ENCODE assay signal across 6 fruit fly cellular contexts in genomic region chr3L:3814010-3814833, dm6.
TF ChIP-seq lines count a peak whose summit lies in the region.

Scsalpha1 (plus strand) TSS chr3L:3814211.

- peak; percentile 27 to 35 for TF ChIP-seq CTCF in S2 (optimal IDR thresholded peaks at IDR 0.05; lab: Kevin White, UChicago)
- no peak for TF ChIP-seq CTCF in whole organism, embryonic (GFP tag; optimal IDR thresholded peaks at IDR 0.05; lab: Kevin White, UChicago)

TF ChIP-seq in whole organism, adult, 20 proteins besides CTCF, POLR2A, EP300 and RAD21 (continues in another document):
- peak; percentile 48 for TF ChIP-seq CG11617 (GFP tag; optimal IDR thresholded peaks at IDR 0.05; lab: Kevin White, UChicago)
- peak; percentile 23 for TF ChIP-seq tj (GFP tag; optimal IDR thresholded peaks at IDR 0.05; lab: Kevin White, UChicago)
- TF ChIP-seq pad (GFP tag; optimal IDR thresholded peaks at IDR 0.05; lab: Kevin White, UChicago): no peak
- no peak for TF ChIP-seq Clk (GFP tag; optimal IDR thresholded peaks at IDR 0.05; lab: Kevin White, UChicago)
- peak; percentile 53 for TF ChIP-seq CG1620 (GFP tag; optimal IDR thresholded peaks at IDR 0.05; lab: Kevin White, UChicago)
- peak; percentile 14 for TF ChIP-seq ovo (GFP tag; optimal IDR thresholded peaks at IDR 0.05; lab: Kevin White, UChicago)
- TF ChIP-seq CG7045 (GFP tag; optimal IDR thresholded peaks at IDR 0.05; lab: Kevin White, UChicago): peak; percentile 8
- peak; percentile 19 for TF ChIP-seq Crg-1 (GFP tag; optimal IDR thresholded peaks at IDR 0.05; lab: Kevin White, UChicago)
- TF ChIP-seq CG14711 (tag; optimal IDR thresholded peaks at IDR 0.05; lab: Kevin White, UChicago): no peak
- peak; percentile 73 for TF ChIP-seq cic (GFP tag; optimal IDR thresholded peaks at IDR 0.05; lab: Kevin White, UChicago)
- no peak for TF ChIP-seq CG5204 (GFP tag; optimal IDR thresholded peaks at IDR 0.05; lab: Kevin White, UChicago)
- TF ChIP-seq toe (GFP tag; optimal IDR thresholded peaks at IDR 0.05; lab: Kevin White, UChicago): no peak
- TF ChIP-seq Hr96 (GFP tag; optimal IDR thresholded peaks at IDR 0.05; lab: Kevin White, UChicago): no peak
- TF ChIP-seq bab1 (GFP tag; optimal IDR thresholded peaks at IDR 0.05; lab: Kevin White, UChicago): peak; percentile 31
- TF ChIP-seq Mnt (GFP tag; optimal IDR thresholded peaks at IDR 0.05; lab: Kevin White, UChicago): peak; percentile 65
- peak; percentile 4 for TF ChIP-seq CG7101 (tag; optimal IDR thresholded peaks at IDR 0.05; lab: Kevin White, UChicago)
- peak; percentile 76 for TF ChIP-seq CG12768 (GFP tag; optimal IDR thresholded peaks at IDR 0.05; lab: Kevin White, UChicago)
- no peak for TF ChIP-seq cnc (optimal IDR thresholded peaks at IDR 0.05; lab: Kevin White, UChicago)

TF ChIP-seq in whole organism, embryonic, 481 proteins besides CTCF, POLR2A, EP300 and RAD21 (continues in another document):
- no peak for TF ChIP-seq psq (GFP tag; optimal IDR thresholded peaks at IDR 0.05; lab: Kevin White, UChicago)
- TF ChIP-seq tin (GFP tag; optimal IDR thresholded peaks at IDR 0.05; lab: Kevin White, UChicago): no peak
- no peak for TF ChIP-seq CG14965 (GFP tag; optimal IDR thresholded peaks at IDR 0.05; lab: Kevin White, UChicago; ENCODE audit: borderline replicate concordance)
- no peak for TF ChIP-seq Hmr (GFP tag; optimal IDR thresholded peaks at IDR 0.05; lab: Kevin White, UChicago)
- no peak for TF ChIP-seq kah (GFP tag; optimal IDR thresholded peaks at IDR 0.05; lab: Kevin White, UChicago)
- TF ChIP-seq run (tag; optimal IDR thresholded peaks at IDR 0.05; lab: Kevin White, UChicago): no peak
- no peak for TF ChIP-seq CG31441 (GFP tag; IDR thresholded peaks at IDR 0.05; lab: Robert Waterston, UW)
- TF ChIP-seq jing (GFP tag; optimal IDR thresholded peaks at IDR 0.05; lab: Kevin White, UChicago): no peak
- TF ChIP-seq HLH4C (GFP tag; IDR thresholded peaks at IDR 0.05; lab: Robert Waterston, UW; ENCODE audit: partially characterized antibody): peak; percentile 99
- peak; percentile 22 for TF ChIP-seq CG1602 (GFP tag; optimal IDR thresholded peaks at IDR 0.05; lab: Kevin White, UChicago)
- peak; percentile 15 for TF ChIP-seq pb (GFP tag; optimal IDR thresholded peaks at IDR 0.05; lab: Kevin White, UChicago)
- TF ChIP-seq CG5245 (GFP tag; optimal IDR thresholded peaks at IDR 0.05; lab: Kevin White, UChicago): no peak
- TF ChIP-seq Kr (GFP tag; optimal IDR thresholded peaks at IDR 0.05; lab: Kevin White, UChicago): no peak
- TF ChIP-seq CG17328 (GFP tag; IDR thresholded peaks at IDR 0.05; lab: Robert Waterston, UW): peak; percentile 27; the same call in 1 of the 2 replicates
- TF ChIP-seq Antp (GFP tag; optimal IDR thresholded peaks at IDR 0.05; lab: Kevin White, UChicago): no peak
- TF ChIP-seq z (GFP tag; IDR thresholded peaks at IDR 0.05; lab: Robert Waterston, UW): no peak
- TF ChIP-seq CG14050 (GFP tag; IDR thresholded peaks at IDR 0.05; lab: Robert Waterston, UW): peak; percentile 54
- TF ChIP-seq Hand (GFP tag; optimal IDR thresholded peaks at IDR 0.05; lab: Kevin White, UChicago): peak; percentile 12
- TF ChIP-seq CG3726 (GFP tag; IDR thresholded peaks at IDR 0.05; lab: Robert Waterston, UW): no peak

TF ChIP-seq in whole organism, prepupa, 60 proteins besides CTCF, POLR2A, EP300 and RAD21 (continues in another document):
- TF ChIP-seq CG10631 (GFP tag; optimal IDR thresholded peaks at IDR 0.05; lab: Kevin White, UChicago) (no peak), achi (GFP tag; optimal IDR thresholded peaks at IDR 0.05; lab: Kevin White, UChicago) (no peak), dac (GFP tag; optimal IDR thresholded peaks at IDR 0.05; lab: Kevin White, UChicago) (peak; percentile 1), Hr39 (GFP tag; optimal IDR thresholded peaks at IDR 0.05; lab: Kevin White, UChicago) (peak; percentile 58), vri (GFP tag; optimal IDR thresholded peaks at IDR 0.05; lab: Kevin White, UChicago) (peak; percentile 61), CG8632 (GFP tag; optimal IDR thresholded peaks at IDR 0.05; lab: Kevin White, UChicago) (no peak), dsx (GFP tag; optimal IDR thresholded peaks at IDR 0.05; lab: Kevin White, UChicago; ENCODE audit: poor library complexity, severe bottlenecking) (no peak), esn (GFP tag; optimal IDR thresholded peaks at IDR 0.05; lab: Kevin White, UChicago) (peak; percentile 55), fkh (GFP tag; optimal IDR thresholded peaks at IDR 0.05; lab: Kevin White, UChicago) (peak; percentile 7), Lpt (GFP tag; optimal IDR thresholded peaks at IDR 0.05; lab: Kevin White, UChicago) (no peak), CG10669 (GFP tag; optimal IDR thresholded peaks at IDR 0.05; lab: Kevin White, UChicago) (no peak), fd85E (GFP tag; optimal IDR thresholded peaks at IDR 0.05; lab: Kevin White, UChicago) (no peak), CG8119 (GFP tag; IDR thresholded peaks at IDR 0.05; lab: Robert Waterston, UW) (peak; percentile 71), CG34406 (GFP tag; optimal IDR thresholded peaks at IDR 0.05; lab: Kevin White, UChicago) (peak; percentile 50), CG6276 (GFP tag; optimal IDR thresholded peaks at IDR 0.05; lab: Kevin White, UChicago) (no peak), CG6854 (GFP tag; optimal IDR thresholded peaks at IDR 0.05; lab: Kevin White, UChicago) (peak; percentile 35), Eip93F (GFP tag; optimal IDR thresholded peaks at IDR 0.05; lab: Kevin White, UChicago) (no peak), cyc (GFP tag; optimal IDR thresholded peaks at IDR 0.05; lab: Kevin White, UChicago) (no peak), CG1621 (tag; optimal IDR thresholded peaks at IDR 0.05; lab: Kevin White, UChicago) (no peak), CG16779 (tag; optimal IDR thresholded peaks at IDR 0.05; lab: Kevin White, UChicago) (no peak)

TF ChIP-seq in whole organism, pupa, 21 proteins besides CTCF, POLR2A, EP300 and RAD21:
- TF ChIP-seq CG14655 (GFP tag; optimal IDR thresholded peaks at IDR 0.05; lab: Kevin White, UChicago) (no peak), EcR (GFP tag; optimal IDR thresholded peaks at IDR 0.05; lab: Kevin White, UChicago) (peak; percentile 44), Ets98B (GFP tag; IDR thresholded peaks at IDR 0.05; lab: Robert Waterston, UW) (peak; percentile 61; the same call in 1 of the 2 replicates), CG12605 (GFP tag; IDR thresholded peaks at IDR 0.05; lab: Robert Waterston, UW) (no peak), CG9948 (tag; optimal IDR thresholded peaks at IDR 0.05; lab: Kevin White, UChicago) (no peak), CG15710 (tag; optimal IDR thresholded peaks at IDR 0.05; lab: Kevin White, UChicago) (peak; percentile 1), CG17806 (tag; optimal IDR thresholded peaks at IDR 0.05; lab: Kevin White, UChicago) (no peak), CG8159 (tag; optimal IDR thresholded peaks at IDR 0.05; lab: Kevin White, UChicago) (peak; percentile 18), CG13204 (GFP tag; optimal IDR thresholded peaks at IDR 0.05; lab: Kevin White, UChicago) (no peak), CG10348 (GFP tag; IDR thresholded peaks at IDR 0.05; lab: Robert Waterston, UW) (no peak), CG34367 (tag; optimal IDR thresholded peaks at IDR 0.05; lab: Kevin White, UChicago) (no peak), rn (GFP tag; IDR thresholded peaks at IDR 0.05; lab: Robert Waterston, UW) (no peak), Snoo (tag; optimal IDR thresholded peaks at IDR 0.05; lab: Kevin White, UChicago) (no peak), CG8301 (tag; optimal IDR thresholded peaks at IDR 0.05; lab: Kevin White, UChicago) (peak; percentile 27), gl (tag; optimal IDR thresholded peaks at IDR 0.05; lab: Kevin White, UChicago) (no peak), Pif1A (GFP tag; optimal IDR thresholded peaks at IDR 0.05; lab: Kevin White, UChicago) (no peak), D1 (tag; optimal IDR thresholded peaks at IDR 0.05; lab: Kevin White, UChicago) (no peak), CG32121 (GFP tag; IDR thresholded peaks at IDR 0.05; lab: Robert Waterston, UW) (peak; percentile 17; the same call in 1 of the 2 replicates), CG4496 (GFP tag; IDR thresholded peaks at IDR 0.05; lab: Robert Waterston, UW) (peak; percentile 67), Pif1B (GFP tag; optimal IDR thresholded peaks at IDR 0.05; lab: Kevin White, UChicago) (no peak), fd96Ca (GFP tag; IDR thresholded peaks at IDR 0.05; lab: Robert Waterston, UW) (peak; percentile 23; the same call in 2 of the 3 replicates)

TF ChIP-seq in whole organism, wandering third instar larva, 38 proteins besides CTCF, POLR2A, EP300 and RAD21 (continues in another document):
- peak; percentile 54 for TF ChIP-seq rgr (GFP tag; optimal IDR thresholded peaks at IDR 0.05; lab: Kevin White, UChicago)
- peak; percentile 65 for TF ChIP-seq Hnf4 (GFP tag; optimal IDR thresholded peaks at IDR 0.05; lab: Kevin White, UChicago)
- no peak for TF ChIP-seq tai (GFP tag; optimal IDR thresholded peaks at IDR 0.05; lab: Kevin White, UChicago)
- peak; percentile 16 for TF ChIP-seq Sp1 (GFP tag; optimal IDR thresholded peaks at IDR 0.05; lab: Kevin White, UChicago)
- peak; percentile 88 for TF ChIP-seq Hr83 (GFP tag; optimal IDR thresholded peaks at IDR 0.05; lab: Kevin White, UChicago; ENCODE audit: poor library complexity, severe bottlenecking)
- no peak for TF ChIP-seq usp (GFP tag; optimal IDR thresholded peaks at IDR 0.05; lab: Kevin White, UChicago)
- no peak for TF ChIP-seq Dif (GFP tag; optimal IDR thresholded peaks at IDR 0.05; lab: Kevin White, UChicago; ENCODE audit: partially characterized antibody)
- no peak for TF ChIP-seq h (GFP tag; optimal IDR thresholded peaks at IDR 0.05; lab: Kevin White, UChicago)
- no peak for TF ChIP-seq pan (optimal IDR thresholded peaks at IDR 0.05; lab: Kevin White, UChicago)
- no peak for TF ChIP-seq Dfd (GFP tag; optimal IDR thresholded peaks at IDR 0.05; lab: Kevin White, UChicago)
- TF ChIP-seq fru (GFP tag; optimal IDR thresholded peaks at IDR 0.05; lab: Kevin White, UChicago): no peak
- no peak for TF ChIP-seq dl (GFP tag; optimal IDR thresholded peaks at IDR 0.05; lab: Kevin White, UChicago; ENCODE audit: insufficient read depth in 1 of 2, partially characterized antibody in 2 of 2)
- no peak for TF ChIP-seq Hr78 (GFP tag; optimal IDR thresholded peaks at IDR 0.05; lab: Kevin White, UChicago)
- peak; percentile 41 for TF ChIP-seq Jra (GFP tag; optimal IDR thresholded peaks at IDR 0.05; lab: Kevin White, UChicago)
- TF ChIP-seq CrebA (GFP tag; optimal IDR thresholded peaks at IDR 0.05; lab: Kevin White, UChicago; ENCODE audit: borderline replicate concordance): no peak
- TF ChIP-seq jim (GFP tag; optimal IDR thresholded peaks at IDR 0.05; lab: Kevin White, UChicago): no peak
- TF ChIP-seq ey (GFP tag; optimal IDR thresholded peaks at IDR 0.05; lab: Kevin White, UChicago): peak; percentile 52
- TF ChIP-seq foxo (GFP tag; optimal IDR thresholded peaks at IDR 0.05; lab: Kevin White, UChicago): peak in 1 of 2 experiments; percentile 28
- peak; percentile 54 for TF ChIP-seq OdsH (GFP tag; optimal IDR thresholded peaks at IDR 0.05; lab: Kevin White, UChicago)
- no peak for TF ChIP-seq GATAd (GFP tag; optimal IDR thresholded peaks at IDR 0.05; lab: Kevin White, UChicago)
- TF ChIP-seq lola (GFP tag; optimal IDR thresholded peaks at IDR 0.05; lab: Kevin White, UChicago): no peak
- TF ChIP-seq sv (GFP tag; optimal IDR thresholded peaks at IDR 0.05; lab: Kevin White, UChicago): no peak
- TF ChIP-seq brk (GFP tag; optimal IDR thresholded peaks at IDR 0.05; lab: Kevin White, UChicago): no peak
